Worm (Caenorhabditis elegans): ENCODE measurements around the gene fbxb-112.

fbxb-112 gene

ce11 chrII:3527460-3527859 is 36.6 kb downstream of the fbxb-112 start:
- TF ChIP-seq lim-6 (tag; optimal IDR thresholded peaks at IDR 0.05) (peak; percentile 17), hlh-30 (tag; optimal IDR thresholded peaks at IDR 0.05; ENCODE audit: insufficient read depth) (no peak), nhr-232 (tag; optimal IDR thresholded peaks at IDR 0.05) (no peak), ceh-48 (tag; optimal IDR thresholded peaks at IDR 0.05) (no peak), pat-9 (tag; optimal IDR thresholded peaks at IDR 0.05) (no peak), ceh-14 (tag; optimal IDR thresholded peaks at IDR 0.05) (peak; percentile 67), ttx-3 (tag; optimal IDR thresholded peaks at IDR 0.05) (no peak), K02D7.2 (tag; optimal IDR thresholded peaks at IDR 0.05) (no peak), ahr-1 (tag; optimal IDR thresholded peaks at IDR 0.05) (no peak), ceh-2 (tag; optimal IDR thresholded peaks at IDR 0.05) (no peak), ceh-31 (tag; optimal IDR thresholded peaks at IDR 0.05) (no peak), hlh-8 (tag; optimal IDR thresholded peaks at IDR 0.05) (no peak), pha-4 (tag; optimal IDR thresholded peaks at IDR 0.05) (no peak), ztf-16 (tag; optimal IDR thresholded peaks at IDR 0.05) (no peak)

ce11 chrII:3528256-3528655 is 37.4 kb downstream of the fbxb-112 start, which contains the start of gene ncs-6:
Gene ncs-6, minus strand, starts transcription at chrII:3528516.
- no peak for TF ChIP-seq elt-2 (tag; optimal IDR thresholded peaks at IDR 0.05)
- no peak for TF ChIP-seq dmd-4 (tag; optimal IDR thresholded peaks at IDR 0.05; ENCODE audit: borderline replicate concordance)
- no peak for TF ChIP-seq ceh-19 (GFP tag; optimal IDR thresholded peaks at IDR 0.05)
- TF ChIP-seq ztf-16 (tag; optimal IDR thresholded peaks at IDR 0.05): no peak
- no peak for TF ChIP-seq ahr-1 (tag; optimal IDR thresholded peaks at IDR 0.05)
- no peak for TF ChIP-seq ceh-48 (tag; optimal IDR thresholded peaks at IDR 0.05)
- TF ChIP-seq Y22D7AL.16 (tag; optimal IDR thresholded peaks at IDR 0.05): no peak
- TF ChIP-seq pat-9 (tag; optimal IDR thresholded peaks at IDR 0.05): no peak
- no peak for TF ChIP-seq hlh-15 (tag; optimal IDR thresholded peaks at IDR 0.05)
- TF ChIP-seq ceh-2 (tag; optimal IDR thresholded peaks at IDR 0.05): no peak
- TF ChIP-seq pag-3 (tag; optimal IDR thresholded peaks at IDR 0.05; ENCODE audit: borderline replicate concordance): no peak
- TF ChIP-seq ref-2 (tag; optimal IDR thresholded peaks at IDR 0.05): no peak
- TF ChIP-seq fkh-10 (GFP tag; optimal IDR thresholded peaks at IDR 0.05): no peak
- TF ChIP-seq K02D7.2 (tag; optimal IDR thresholded peaks at IDR 0.05): no peak
- TF ChIP-seq sdc-2 (tag; optimal IDR thresholded peaks at IDR 0.05): no peak
- no peak for TF ChIP-seq unc-55 (GFP tag; optimal IDR thresholded peaks at IDR 0.05)
- no peak for TF ChIP-seq ets-4 (tag; optimal IDR thresholded peaks at IDR 0.05)
- TF ChIP-seq tbx-2 (tag; optimal IDR thresholded peaks at IDR 0.05): no peak

ce11 chrII:3540151-3540550 is 49.3 kb downstream of the fbxb-112 start:
- no peak for TF ChIP-seq K09A11.1 (tag; optimal IDR thresholded peaks at IDR 0.05; ENCODE audit: insufficient read depth)
- no peak for TF ChIP-seq pha-2 (tag; optimal IDR thresholded peaks at IDR 0.05)
- no peak for TF ChIP-seq fkh-6 (tag; optimal IDR thresholded peaks at IDR 0.05)
- TF ChIP-seq T23F11.4 (GFP tag; optimal IDR thresholded peaks at IDR 0.05): no peak
- no peak for TF ChIP-seq hlh-13 (GFP tag; optimal IDR thresholded peaks at IDR 0.05)
- no peak for TF ChIP-seq tbx-7 (tag; optimal IDR thresholded peaks at IDR 0.05)
- no peak for TF ChIP-seq F13H6.1 (tag; optimal IDR thresholded peaks at IDR 0.05)
